Worm (Caenorhabditis elegans): ENCODE measurements around the gene Y49A3A.4.
"Not testable (repeated sequence)": the region's sequence is repeated elsewhere in the genome, so short reads cannot be mapped to it uniquely, and the experiment has no call there.

DNA sequence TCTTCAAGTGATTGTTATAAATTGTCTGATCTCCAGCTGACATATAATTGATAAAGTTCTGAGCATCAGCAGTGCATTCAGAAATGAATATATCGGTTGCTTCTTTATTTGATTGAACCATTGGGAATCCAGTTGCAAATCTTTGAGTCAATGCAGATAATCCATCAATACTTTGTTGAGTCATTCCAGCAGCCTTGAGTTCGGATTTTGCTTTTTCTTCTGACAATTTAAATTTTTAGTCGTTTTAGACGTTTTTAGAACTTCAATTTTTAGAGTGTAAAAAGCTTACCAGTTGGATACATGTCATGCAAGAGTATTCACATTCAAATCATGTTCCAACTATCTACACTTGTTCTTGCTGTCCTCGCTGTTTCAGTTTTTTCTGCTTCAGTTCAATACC, 49.1 kb downstream of the Y49A3A.4 start, which contains the start of gene F14D7.14:
- not testable (repeated sequence) for TF ChIP-seq tab-1 (GFP tag; IDR thresholded peaks at IDR 0.05); med-1 (GFP tag; optimal IDR thresholded peaks at IDR 0.05; ENCODE audit: insufficient read depth); cog-1 (tag; optimal IDR thresholded peaks at IDR 0.05); ztf-23 (GFP tag; IDR thresholded peaks at IDR 0.05); klf-2 (GFP tag; conservative IDR thresholded peaks at IDR 0.05); ztf-29 (GFP tag; IDR thresholded peaks at IDR 0.05)
